Worm (Caenorhabditis elegans) whole organism, L4 larva: Measurements from ENCODE around the gene rps-11.

Experiments used
- F37D6.2 ChIP-seq: sonication (generic microtip); optimal IDR thresholded peaks from 2 replicates; lab custom pipeline; 2016; ENCODE audit warnings: mild to moderate bottlenecking, missing genetic modification characterization, missing compliant biosample characterization
- duxl-1 ChIP-seq: sonication (generic microtip); optimal IDR thresholded peaks from 2 replicates; lab custom pipeline; 2016; ENCODE audit warnings: mild to moderate bottlenecking, missing genetic modification characterization, moderate library complexity, missing compliant biosample characterization; ENCODE audit not compliant: poor library complexity
- fkh-10 ChIP-seq: fragments of 150-350 bp; optimal IDR thresholded peaks from 2 replicates; lab custom pipeline; 2014; ENCODE audit warnings: missing biosample characterization, missing genetic modification reagents, missing genetic modification characterization
- lin-13 ChIP-seq: fragments of 150-350 bp; optimal IDR thresholded peaks from 2 replicates; lab custom pipeline; 2014; ENCODE audit warnings: missing biosample characterization, missing genetic modification reagents, missing genetic modification characterization
- lsy-2 ChIP-seq, 2 experiments: fragments of 150-350 bp in 1 of 2; sonication (generic microtip) in 1 of 2; optimal IDR thresholded peaks; 2 replicates each; lab custom pipeline; 2014 to 2017; ENCODE audit warnings: missing biosample characterization in 2 of 2, missing genetic modification characterization in 2 of 2
- mep-1 ChIP-seq: fragments of 150-350 bp; sonication (generic microtip); optimal IDR thresholded peaks from 3 replicates; lab custom pipeline; 2014; ENCODE audit warnings: missing biosample characterization, missing genetic modification characterization

DNA sequence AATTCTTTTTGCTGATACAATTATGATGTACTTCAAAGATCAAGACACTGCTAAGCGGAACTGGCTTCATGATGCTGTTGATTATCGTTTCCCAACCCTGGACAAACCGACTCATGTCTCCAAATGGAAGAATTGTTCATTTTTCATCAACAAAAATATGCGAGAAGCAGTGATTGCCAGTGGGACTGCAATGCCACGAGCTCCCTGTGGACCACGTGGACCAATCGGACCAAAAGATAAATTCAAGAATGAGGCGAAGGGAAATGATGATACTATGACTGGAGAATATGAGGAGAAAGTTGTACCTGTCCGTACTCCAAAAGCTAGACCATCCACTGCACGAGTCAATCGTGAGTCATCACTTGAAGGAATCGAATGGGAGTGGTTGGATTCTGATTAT is 16.0 kb upstream of the rps-11 start:
- TF ChIP-seq duxl-1 (tag; lab: Kevin White, UChicago), result no peak
- TF ChIP-seq lsy-2 (tag; optimal IDR thresholded peaks at IDR 0.05; lab: Kevin White, UChicago), result no peak
- TF ChIP-seq F37D6.2, result no peak
- no peak for TF ChIP-seq fkh-10 (GFP tag; lab: Kevin White, UChicago)
- no peak for TF ChIP-seq lin-13
- no peak for TF ChIP-seq mep-1
